Worm (Caenorhabditis elegans) whole organism, L3 larva: ENCODE data around the gene K11H3.2.

Experiments
- R02D3.7 ChIP-seq: fragments of 150-350 bp; optimal IDR thresholded peaks from 2 replicates; lab custom pipeline; 2014; ENCODE audit warnings: missing biosample characterization, missing genetic modification characterization
- ZK546.5 ChIP-seq: sonication (generic microtip); optimal IDR thresholded peaks from 2 replicates; lab custom pipeline; 2017; ENCODE audit warnings: missing biosample characterization, missing genetic modification characterization
- aly-2 ChIP-seq: fragments of 150-350 bp; optimal IDR thresholded peaks from 2 replicates; lab custom pipeline; 2014; ENCODE audit warnings: missing biosample characterization, missing genetic modification characterization
- ama-1 ChIP-seq: fragments of 150-350 bp; optimal IDR thresholded peaks from 2 replicates; lab custom pipeline; 2018
- ceh-16 ChIP-seq: sonication (generic microtip); optimal IDR thresholded peaks from 2 replicates; lab custom pipeline; 2017; ENCODE audit warnings: missing biosample characterization, missing genetic modification characterization
- ceh-28 ChIP-seq: fragments of 150-350 bp; optimal IDR thresholded peaks from 2 replicates; lab custom pipeline; 2014; ENCODE audit warnings: missing biosample characterization, missing genetic modification reagents, missing genetic modification characterization
- ceh-82 ChIP-seq: fragments of 150-350 bp; optimal IDR thresholded peaks from 2 replicates; lab custom pipeline; 2014; ENCODE audit warnings: missing biosample characterization, missing genetic modification characterization
- daf-12 ChIP-seq: fragments of 150-350 bp; optimal IDR thresholded peaks from 2 replicates; lab custom pipeline; 2014; ENCODE audit warnings: missing biosample characterization, missing genetic modification reagents, missing genetic modification characterization
- egl-5 ChIP-seq: fragments of 150-350 bp; optimal IDR thresholded peaks from 2 replicates; lab custom pipeline; 2017; ENCODE audit warnings: missing biosample characterization, missing genetic modification reagents, missing genetic modification characterization, inconsistent platforms
- elt-1 ChIP-seq: fragments of 150-350 bp; optimal IDR thresholded peaks from 2 replicates; lab custom pipeline; 2014; ENCODE audit warnings: missing biosample characterization, missing genetic modification characterization
- elt-2 ChIP-seq: sonication (generic microtip); optimal IDR thresholded peaks from 2 replicates; lab custom pipeline; 2016; ENCODE audit warnings: missing genetic modification reagents, mild to moderate bottlenecking, missing genetic modification characterization, missing compliant biosample characterization
- elt-3 ChIP-seq, 3 experiments: fragments of 150-350 bp in 1 of 3; sonication (generic microtip) in 2 of 3; optimal IDR thresholded peaks; 2 replicates in 2 of 3; 4 replicates in 1 of 3; lab custom pipeline; 2014 to 2017; ENCODE audit warnings: missing biosample characterization in 3 of 3, missing genetic modification characterization in 3 of 3
- eor-1 ChIP-seq, 2 experiments: fragments of 150-350 bp; optimal IDR thresholded peaks; 2 replicates each; lab custom pipeline; 2014 to 2018; ENCODE audit warnings: missing biosample characterization in 2 of 2, missing genetic modification characterization in 2 of 2
- fkh-10 ChIP-seq: sonication (generic microtip); optimal IDR thresholded peaks from 2 replicates; lab custom pipeline; 2017; ENCODE audit warnings: missing biosample characterization, missing genetic modification reagents, missing genetic modification characterization
- fkh-2 ChIP-seq: fragments of 150-350 bp; optimal IDR thresholded peaks from 2 replicates; lab custom pipeline; 2014; ENCODE audit warnings: missing biosample characterization, missing genetic modification reagents, missing genetic modification characterization
- fos-1 ChIP-seq: fragments of 150-350 bp; optimal IDR thresholded peaks from 2 replicates; lab custom pipeline; 2014; ENCODE audit warnings: missing biosample characterization, missing genetic modification characterization
- jun-1 ChIP-seq: fragments of 150-350 bp; optimal IDR thresholded peaks from 2 replicates; lab custom pipeline; 2014; ENCODE audit warnings: missing biosample characterization, missing genetic modification reagents, missing genetic modification characterization
- lin-15B ChIP-seq: fragments of 150-350 bp; optimal IDR thresholded peaks from 2 replicates; lab custom pipeline; 2014; ENCODE audit warnings: missing biosample characterization, missing genetic modification characterization
- lin-39 ChIP-seq: fragments of 150-350 bp; optimal IDR thresholded peaks from 2 replicates; lab custom pipeline; 2018; ENCODE audit warnings: missing biosample characterization, missing genetic modification reagents, missing genetic modification characterization
- lsy-12 ChIP-seq: sonication (generic microtip); optimal IDR thresholded peaks from 2 replicates; lab custom pipeline; 2016; ENCODE audit warnings: mild to moderate bottlenecking, missing genetic modification characterization, missing compliant biosample characterization
- mdl-1 ChIP-seq: fragments of 150-350 bp; optimal IDR thresholded peaks from 2 replicates; lab custom pipeline; 2014; ENCODE audit warnings: missing biosample characterization, missing genetic modification characterization
- mml-1 ChIP-seq: fragments of 150-350 bp; sonication (generic microtip); optimal IDR thresholded peaks from 3 replicates; lab custom pipeline; 2014; ENCODE audit warnings: missing biosample characterization, missing genetic modification characterization
- nfya-1 ChIP-seq: sonication (generic microtip); optimal IDR thresholded peaks from 2 replicates; lab custom pipeline; 2017; ENCODE audit warnings: missing genetic modification characterization, mild to moderate bottlenecking, missing compliant biosample characterization, antibody characterized with exemption, moderate library complexity; ENCODE audit not compliant: insufficient read depth
- nhr-11 ChIP-seq: fragments of 150-350 bp; optimal IDR thresholded peaks from 2 replicates; lab custom pipeline; 2014; ENCODE audit warnings: missing biosample characterization, missing genetic modification characterization
- nhr-12 ChIP-seq: fragments of 150-350 bp; optimal IDR thresholded peaks from 2 replicates; lab custom pipeline; 2014; ENCODE audit warnings: missing biosample characterization, missing genetic modification characterization
- nhr-23 ChIP-seq: fragments of 150-350 bp; optimal IDR thresholded peaks from 2 replicates; lab custom pipeline; 2014; ENCODE audit warnings: missing biosample characterization, missing genetic modification reagents, missing genetic modification characterization
- nhr-237 ChIP-seq: fragments of 150-350 bp; optimal IDR thresholded peaks from 2 replicates; lab custom pipeline; 2014; ENCODE audit warnings: missing biosample characterization, missing genetic modification characterization
- nhr-25 ChIP-seq: sonication (generic microtip); optimal IDR thresholded peaks from 2 replicates; lab custom pipeline; 2017; ENCODE audit warnings: missing biosample characterization, missing genetic modification characterization
- nhr-28 ChIP-seq: fragments of 150-350 bp; optimal IDR thresholded peaks from 2 replicates; lab custom pipeline; 2014; ENCODE audit warnings: missing biosample characterization, missing genetic modification characterization
- nhr-43 ChIP-seq: sonication (generic microtip); optimal IDR thresholded peaks from 2 replicates; lab custom pipeline; 2016; ENCODE audit warnings: mild to moderate bottlenecking, missing genetic modification characterization, missing compliant biosample characterization; ENCODE audit not compliant: poor library complexity, severe bottlenecking
- nhr-67 ChIP-seq: fragments of 150-350 bp; optimal IDR thresholded peaks from 2 replicates; lab custom pipeline; 2014; ENCODE audit warnings: missing biosample characterization, missing genetic modification characterization
- nhr-76 ChIP-seq: fragments of 150-350 bp; sonication (generic microtip); optimal IDR thresholded peaks from 5 replicates; lab custom pipeline; 2014; ENCODE audit warnings: missing biosample characterization, missing genetic modification characterization
- nhr-77 ChIP-seq: fragments of 150-350 bp; optimal IDR thresholded peaks from 2 replicates; lab custom pipeline; 2014; ENCODE audit warnings: missing biosample characterization, missing genetic modification characterization
- pha-4 ChIP-seq: fragments of 150-350 bp; optimal IDR thresholded peaks from 2 replicates; lab custom pipeline; 2014; ENCODE audit warnings: missing biosample characterization, missing genetic modification reagents, missing genetic modification characterization
- pqm-1 ChIP-seq: fragments of 150-350 bp; optimal IDR thresholded peaks from 2 replicates; lab custom pipeline; 2017; ENCODE audit warnings: missing biosample characterization, missing genetic modification characterization, inconsistent platforms
- sea-2 ChIP-seq: fragments of 150-350 bp; sonication (generic microtip); optimal IDR thresholded peaks from 4 replicates; lab custom pipeline; 2014; ENCODE audit warnings: missing biosample characterization, missing genetic modification reagents, missing genetic modification characterization
- skn-1 ChIP-seq: fragments of 150-350 bp; optimal IDR thresholded peaks from 2 replicates; lab custom pipeline; 2014; ENCODE audit warnings: missing biosample characterization, missing genetic modification characterization
- snpc-4 ChIP-seq: fragments of 150-350 bp; optimal IDR thresholded peaks from 2 replicates; lab custom pipeline; 2014; ENCODE audit warnings: missing biosample characterization, missing genetic modification characterization
- unc-39 ChIP-seq: sonication (generic microtip); optimal IDR thresholded peaks from 4 replicates; lab custom pipeline; 2017; ENCODE audit warnings: missing biosample characterization, missing genetic modification characterization
- unc-62 ChIP-seq: fragments of 150-350 bp; sonication (generic microtip); optimal IDR thresholded peaks from 4 replicates; lab custom pipeline; 2014; ENCODE audit warnings: missing biosample characterization, missing genetic modification reagents, missing genetic modification characterization
- zag-1 ChIP-seq: fragments of 150-350 bp; optimal IDR thresholded peaks from 2 replicates; lab custom pipeline; 2014; ENCODE audit warnings: missing biosample characterization, missing genetic modification characterization
- ztf-11 ChIP-seq: fragments of 150-350 bp; optimal IDR thresholded peaks from 2 replicates; lab custom pipeline; 2014; ENCODE audit warnings: missing biosample characterization, missing genetic modification characterization
- ztf-4 ChIP-seq: fragments of 150-350 bp; optimal IDR thresholded peaks from 2 replicates; lab custom pipeline; 2014; ENCODE audit warnings: missing biosample characterization, missing genetic modification characterization

Gene K11H3.2

ce11 chrIII:9848603-9849002, 2.4 kb downstream of the K11H3.2 start:
- TF ChIP-seq ama-1 (lab: Kevin White, UChicago) (no peak), daf-12 (tag; lab: Kevin White, UChicago) (no peak), nhr-67 (no peak), ztf-4 (no peak), fos-1 (tag; lab: Kevin White, UChicago) (no peak), nhr-23 (tag; lab: Kevin White, UChicago) (no peak), pha-4 (tag; lab: Kevin White, UChicago) (no peak), ZK546.5 (tag; lab: Kevin White, UChicago) (no peak), lsy-12 (tag; lab: Kevin White, UChicago) (no peak), unc-62 (GFP tag; lab: Kevin White, UChicago) (no peak), nhr-11 (no peak), nhr-76 (tag; lab: Kevin White, UChicago) (no peak), egl-5 (tag; lab: Kevin White, UChicago) (no peak), nhr-28 (tag; lab: Kevin White, UChicago) (no peak), nhr-25 (no peak)
- TF ChIP-seq, all 47 proteins: peak for 0

ce11 chrIII:9849950-9850349, 3.8 kb downstream of the K11H3.2 start:
- TF ChIP-seq mml-1 = no peak
- no peak for TF ChIP-seq lin-15B
- TF ChIP-seq aly-2 (tag; lab: Kevin White, UChicago) = no peak
- no peak for TF ChIP-seq egl-5 (tag; lab: Kevin White, UChicago)
- no peak for TF ChIP-seq ceh-16 (tag; lab: Kevin White, UChicago)
- TF ChIP-seq nhr-76 (tag; lab: Kevin White, UChicago) = no peak
- no peak for TF ChIP-seq nhr-237 (tag; lab: Kevin White, UChicago)
- TF ChIP-seq ztf-4 = no peak
- no peak for TF ChIP-seq fkh-2 (tag; lab: Kevin White, UChicago)
- no peak for TF ChIP-seq nhr-43 (tag; lab: Kevin White, UChicago)
- no peak for TF ChIP-seq nhr-11
- TF ChIP-seq skn-1 (tag; lab: Kevin White, UChicago) = peak; percentile 67
- no peak for TF ChIP-seq ztf-11 (tag; lab: Kevin White, UChicago)
- no peak for TF ChIP-seq ceh-82 (tag; lab: Kevin White, UChicago)
- TF ChIP-seq nfya-1 = no peak
- no peak for TF ChIP-seq mdl-1 (tag; lab: Kevin White, UChicago)
- no peak for TF ChIP-seq R02D3.7
- TF ChIP-seq unc-39 (tag; lab: Kevin White, UChicago) = no peak
- TF ChIP-seq snpc-4 (tag; lab: Kevin White, UChicago) = no peak
- TF ChIP-seq lin-39 = no peak
- TF ChIP-seq daf-12 (tag; lab: Kevin White, UChicago) = no peak
- TF ChIP-seq lsy-12 (tag; lab: Kevin White, UChicago) = no peak
- no peak for TF ChIP-seq nhr-67
- TF ChIP-seq nhr-23 (tag; lab: Kevin White, UChicago) = no peak
- no peak for TF ChIP-seq ama-1 (lab: Kevin White, UChicago)
- TF ChIP-seq fkh-10 (GFP tag; lab: Kevin White, UChicago) = no peak
- TF ChIP-seq elt-3 (tag; optimal IDR thresholded peaks at IDR 0.05; lab: Kevin White, UChicago) = peak in 2 of 3 experiments; percentile 9 to 57
- TF ChIP-seq elt-2 (tag; lab: Kevin White, UChicago) = peak; percentile 77
- peak; percentile 82 for TF ChIP-seq pqm-1 (tag; lab: Kevin White, UChicago)
- TF ChIP-seq sea-2 (GFP tag; lab: Kevin White, UChicago) = no peak
- TF ChIP-seq nhr-77 (tag; lab: Kevin White, UChicago) = no peak
- TF ChIP-seq ceh-28 (tag; lab: Kevin White, UChicago) = peak; percentile 59
- TF ChIP-seq eor-1 (tag; optimal IDR thresholded peaks at IDR 0.05; lab: Kevin White, UChicago) = no peak
- no peak for TF ChIP-seq elt-1
- no peak for TF ChIP-seq unc-62 (GFP tag; lab: Kevin White, UChicago)
- no peak for TF ChIP-seq jun-1 (tag; lab: Kevin White, UChicago)
- TF ChIP-seq zag-1 (tag; lab: Kevin White, UChicago) = no peak
- TF ChIP-seq pha-4 (tag; lab: Kevin White, UChicago) = peak; percentile 75
- TF ChIP-seq nhr-12 (tag; lab: Kevin White, UChicago) = no peak
